Fruit fly (Drosophila melanogaster) whole organism, embryonic: ENCODE results near the gene Vti1a.

Source experiments
- Adf1 ChIP-seq: fragments of 200-800 bp; sonication (Bioruptor generic); IDR thresholded peaks from 2 replicates; pipeline ENCODE4 v1.3.6; 2022; ENCODE audit warnings: missing biosample characterization, missing genetic modification characterization
- Atf6 ChIP-seq: fragments of 200-800 bp; sonication (Bioruptor generic); IDR thresholded peaks from 2 replicates; pipeline ENCODE4 v1.3.6; 2022; ENCODE audit warnings: missing biosample characterization, missing genetic modification characterization
- Awh ChIP-seq: fragments of 200-800 bp; sonication (Bioruptor generic); IDR thresholded peaks from 2 replicates; pipeline ENCODE4, ENCODE4 v1.3.6; 2022; ENCODE audit warnings: missing biosample characterization, missing genetic modification characterization
- BEAF-32 ChIP-seq: fragments of 200-800 bp; sonication (Bioruptor generic); optimal IDR thresholded peaks from 3 replicates; lab custom pipeline; 2017; ENCODE audit warnings: missing biosample characterization, missing genetic modification characterization, mild to moderate bottlenecking, moderate library complexity, missing genetic modification reagents
- Bdp1 ChIP-seq: fragments of 200-800 bp; sonication (Bioruptor generic); optimal IDR thresholded peaks from 3 replicates; lab custom pipeline; 2016; ENCODE audit warnings: missing biosample characterization, missing genetic modification characterization
- Blimp-1 ChIP-seq: fragments of 200-800 bp; sonication (Bioruptor generic); optimal IDR thresholded peaks from 3 replicates; lab custom pipeline; 2018; ENCODE audit warnings: missing biosample characterization, missing genetic modification characterization, mild to moderate bottlenecking, moderate library complexity, missing genetic modification reagents
- CG10366 ChIP-seq: fragments of 200-800 bp; sonication (Bioruptor generic); IDR thresholded peaks from 2 replicates; pipeline ENCODE4 v1.3.6; 2022; ENCODE audit warnings: missing biosample characterization, missing genetic modification characterization
- CG11504 ChIP-seq: fragments of 200-800 bp; sonication (Bioruptor generic); optimal IDR thresholded peaks from 3 replicates; lab custom pipeline; 2019; ENCODE audit warnings: missing biosample characterization, mild to moderate bottlenecking, missing genetic modification characterization, moderate library complexity
- CG11696 ChIP-seq: fragments of 200-800 bp; sonication (Bioruptor generic); IDR thresholded peaks from 2 replicates; pipeline ENCODE4 v1.3.6; 2022; ENCODE audit warnings: missing biosample characterization, missing genetic modification characterization
- CG12071 ChIP-seq: fragments of 200-800 bp; sonication (Bioruptor generic); optimal IDR thresholded peaks from 3 replicates; lab custom pipeline; 2018; ENCODE audit warnings: missing biosample characterization, mild to moderate bottlenecking, missing genetic modification characterization
- CG12744 ChIP-seq: fragments of 200-800 bp; sonication (Bioruptor generic); optimal IDR thresholded peaks from 2 replicates; lab custom pipeline; 2016; ENCODE audit warnings: missing biosample characterization, missing genetic modification characterization
- CG12769 ChIP-seq: fragments of 200-800 bp; sonication (Bioruptor generic); optimal IDR thresholded peaks from 2 replicates; lab custom pipeline; 2019; ENCODE audit warnings: missing biosample characterization, mild to moderate bottlenecking, missing genetic modification characterization, moderate library complexity
- CG32767 ChIP-seq: fragments of 200-800 bp; sonication (Bioruptor generic); IDR thresholded peaks from 2 replicates; pipeline ENCODE4 v1.3.6; 2022; ENCODE audit warnings: missing biosample characterization, missing genetic modification characterization
- CG34376 ChIP-seq: fragments of 200-800 bp; sonication (Bioruptor generic); optimal IDR thresholded peaks from 2 replicates; lab custom pipeline; 2018; ENCODE audit warnings: missing biosample characterization, mild to moderate bottlenecking, missing genetic modification characterization
- CG34422 ChIP-seq: fragments of 200-800 bp; sonication (Bioruptor generic); IDR thresholded peaks from 3 replicates; pipeline ENCODE4 v1.3.6; 2022; ENCODE audit warnings: missing biosample characterization, missing genetic modification characterization
- CG4617 ChIP-seq: fragments of 200-800 bp; sonication (Bioruptor generic); optimal IDR thresholded peaks from 3 replicates; lab custom pipeline; 2016; ENCODE audit warnings: missing biosample characterization, missing genetic modification characterization, borderline replicate concordance
- CG4730 ChIP-seq: fragments of 200-800 bp; sonication (Bioruptor generic); IDR thresholded peaks from 2 replicates; pipeline ENCODE4 v1.3.6; 2022; ENCODE audit warnings: missing biosample characterization, missing genetic modification characterization
- CG6683 ChIP-seq: fragments of 200-800 bp; sonication (Bioruptor generic); optimal IDR thresholded peaks from 2 replicates; lab custom pipeline; 2017; ENCODE audit warnings: missing biosample characterization, mild to moderate bottlenecking, missing genetic modification characterization, missing genetic modification reagents
- CG7271 ChIP-seq: fragments of 200-800 bp; sonication (Bioruptor generic); optimal IDR thresholded peaks from 2 replicates; lab custom pipeline; 2018; ENCODE audit warnings: missing biosample characterization, mild to moderate bottlenecking, missing genetic modification characterization, moderate library complexity
- CG8281 ChIP-seq: fragments of 200-800 bp; sonication (Bioruptor generic); optimal IDR thresholded peaks from 2 replicates; lab custom pipeline; 2018; ENCODE audit warnings: missing biosample characterization, mild to moderate bottlenecking, missing genetic modification characterization, moderate library complexity
- CG8478 ChIP-seq: fragments of >200 bp; optimal IDR thresholded peaks from 2 replicates; lab custom pipeline; 2018
- CG8924 ChIP-seq: fragments of 200-800 bp; optimal IDR thresholded peaks from 3 replicates; lab custom pipeline; 2019; ENCODE audit warnings: missing biosample characterization, mild to moderate bottlenecking, missing genetic modification characterization, moderate library complexity
- CoRest ChIP-seq: fragments of 200-800 bp; sonication (Bioruptor generic); optimal IDR thresholded peaks from 3 replicates; lab custom pipeline; 2018; ENCODE audit warnings: missing biosample characterization, mild to moderate bottlenecking, missing genetic modification characterization, moderate library complexity
- Eip74EF ChIP-seq, 2 experiments: fragments of 200-800 bp in 1 of 2; fragments of >200 bp in 1 of 2; sonication (Bioruptor generic) in 1 of 2; optimal IDR thresholded peaks; 2 replicates each; lab custom pipeline; 2017 to 2019; ENCODE audit warnings: missing biosample characterization in 2 of 2, missing genetic modification characterization in 2 of 2, mild to moderate bottlenecking in 1 of 2, moderate library complexity in 1 of 2
- Gug ChIP-seq: fragments of 200-800 bp; sonication (Bioruptor generic); IDR thresholded peaks from 4 replicates; pipeline ENCODE4 v1.3.6; 2022; ENCODE audit warnings: missing biosample characterization, missing genetic modification characterization
- HLH3B ChIP-seq: fragments of 200-800 bp; sonication (Bioruptor generic); IDR thresholded peaks from 2 replicates; pipeline ENCODE4 v1.3.6; 2022; ENCODE audit warnings: missing biosample characterization, missing genetic modification characterization
- Vsx1 ChIP-seq: fragments of 200-800 bp; sonication (Bioruptor generic); optimal IDR thresholded peaks from 2 replicates; lab custom pipeline; 2017; ENCODE audit warnings: missing biosample characterization, mild to moderate bottlenecking, missing genetic modification characterization, missing genetic modification reagents
- Xrp1 ChIP-seq: fragments of 200-800 bp; sonication (Bioruptor generic); IDR thresholded peaks from 2 replicates; pipeline ENCODE4 v1.3.6; 2022; ENCODE audit warnings: missing biosample characterization, missing genetic modification characterization
- YL-1 ChIP-seq: fragments of 200-800 bp; sonication (Bioruptor generic); optimal IDR thresholded peaks from 3 replicates; lab custom pipeline; 2017; ENCODE audit warnings: missing biosample characterization, mild to moderate bottlenecking, missing genetic modification characterization
- cg ChIP-seq: fragments of 200-800 bp; sonication (Bioruptor generic); optimal IDR thresholded peaks from 3 replicates; lab custom pipeline; 2019; ENCODE audit warnings: missing biosample characterization, mild to moderate bottlenecking, missing genetic modification characterization, moderate library complexity
- chinmo ChIP-seq: fragments of 200-800 bp; sonication (Bioruptor generic); IDR thresholded peaks from 4 replicates; pipeline ENCODE4 v1.3.6; 2022; ENCODE audit warnings: missing biosample characterization, missing genetic modification characterization; ENCODE audit not compliant: partially characterized antibody
- dm ChIP-seq: fragments of 200-800 bp; sonication (Bioruptor generic); optimal IDR thresholded peaks from 3 replicates; lab custom pipeline; 2016; ENCODE audit warnings: missing biosample characterization, missing genetic modification characterization
- hkb ChIP-seq, 2 experiments: fragments of 200-800 bp in 1 of 2; fragments of >200 bp in 1 of 2; sonication (Bioruptor generic) in 1 of 2; IDR thresholded peaks in 1 of 2; optimal IDR thresholded peaks in 1 of 2; 2 replicates each; pipeline versions ENCODE4 v1.3.6 to Lab custom; 2017 to 2022; ENCODE audit warnings: missing biosample characterization in 1 of 2, missing genetic modification characterization in 1 of 2
- ind ChIP-seq: fragments of 200-800 bp; sonication (Bioruptor generic); optimal IDR thresholded peaks from 3 replicates; lab custom pipeline; 2016; ENCODE audit warnings: missing biosample characterization, missing genetic modification characterization
- klu ChIP-seq: fragments of 200-800 bp; sonication (Bioruptor generic); IDR thresholded peaks from 2 replicates; pipeline ENCODE4 v1.3.6; 2022; ENCODE audit warnings: missing biosample characterization, missing genetic modification characterization
- kni ChIP-seq: fragments of 200-800 bp; sonication (Bioruptor generic); optimal IDR thresholded peaks from 3 replicates; lab custom pipeline; 2017; ENCODE audit warnings: mild to moderate bottlenecking, missing biosample characterization, missing genetic modification reagents, missing genetic modification characterization
- lov ChIP-seq, 2 experiments: fragments of 200-800 bp in 1 of 2; fragments of >200 bp in 1 of 2; sonication (Bioruptor generic) in 1 of 2; IDR thresholded peaks in 1 of 2; optimal IDR thresholded peaks in 1 of 2; 2 replicates in 1 of 2; 3 replicates in 1 of 2; pipeline versions ENCODE4 v1.3.6 to Lab custom; 2017 to 2022; ENCODE audit warnings: missing biosample characterization in 1 of 2, missing genetic modification characterization in 1 of 2
- luna ChIP-seq: fragments of 200-800 bp; sonication (Bioruptor generic); optimal IDR thresholded peaks from 2 replicates; lab custom pipeline; 2016; ENCODE audit warnings: missing biosample characterization, missing genetic modification characterization
- pfk ChIP-seq: fragments of 200-800 bp; sonication (Bioruptor generic); optimal IDR thresholded peaks from 2 replicates; lab custom pipeline; 2018; ENCODE audit warnings: missing biosample characterization, mild to moderate bottlenecking, missing genetic modification characterization, moderate library complexity
- sd ChIP-seq: fragments of 200-800 bp; sonication (Bioruptor generic); optimal IDR thresholded peaks from 3 replicates; lab custom pipeline; 2018; ENCODE audit warnings: missing biosample characterization, mild to moderate bottlenecking, missing genetic modification characterization, moderate library complexity
- stwl ChIP-seq: fragments of 200-800 bp; sonication (Bioruptor generic); optimal IDR thresholded peaks from 3 replicates; lab custom pipeline; 2018; ENCODE audit warnings: missing biosample characterization, mild to moderate bottlenecking, missing genetic modification characterization, moderate library complexity
- tin ChIP-seq: fragments of 200-800 bp; sonication (Bioruptor generic); optimal IDR thresholded peaks from 3 replicates; lab custom pipeline; 2016; ENCODE audit warnings: missing biosample characterization, missing genetic modification characterization
- twi ChIP-seq: fragments of 200-800 bp; optimal IDR thresholded peaks from 2 replicates; lab custom pipeline; 2019; ENCODE audit warnings: missing biosample characterization, mild to moderate bottlenecking, missing genetic modification characterization, moderate library complexity
- unpg ChIP-seq: fragments of 200-800 bp; sonication (Bioruptor generic); optimal IDR thresholded peaks from 3 replicates; lab custom pipeline; 2018; ENCODE audit warnings: missing biosample characterization, mild to moderate bottlenecking, missing genetic modification characterization, moderate library complexity
- usp ChIP-seq: fragments of >200 bp; optimal IDR thresholded peaks from 2 replicates; lab custom pipeline; 2017; ENCODE audit warnings: missing biosample characterization, missing genetic modification characterization
- zfh1 ChIP-seq: fragments of 200-800 bp; sonication (Bioruptor generic); IDR thresholded peaks from 3 replicates; pipeline ENCODE4 v1.3.6; 2022; ENCODE audit warnings: missing biosample characterization, missing genetic modification characterization

The Vti1a gene

DNA sequence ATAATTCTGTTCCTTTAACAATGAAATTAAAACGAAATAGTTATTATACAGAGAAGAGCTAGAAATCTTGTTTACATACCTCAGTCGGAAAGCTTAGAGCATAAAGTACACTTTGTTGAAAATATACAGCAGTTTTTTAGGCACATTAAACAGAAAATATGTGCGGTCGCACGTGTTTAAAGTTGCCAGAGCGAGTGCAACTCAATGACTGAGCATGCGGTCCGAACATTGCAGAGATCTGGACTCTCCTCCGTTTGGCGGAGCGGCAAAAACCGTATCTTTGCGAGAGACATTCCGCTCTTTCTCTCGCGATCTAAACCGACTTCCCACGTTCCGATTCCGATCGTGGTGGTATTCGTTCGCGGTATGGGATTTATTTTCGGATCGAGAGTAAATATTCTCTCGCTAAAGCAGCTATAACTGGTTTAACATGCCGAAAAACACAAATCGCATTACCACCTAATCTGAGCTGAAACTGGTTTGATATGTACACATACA is 15.3 kb upstream of the Vti1a start, which contains the start of gene CG13895 (continued):
- TF ChIP-seq stwl (tag; lab: Kevin White, UChicago) (peak; percentile 26), pfk (GFP tag; lab: Kevin White, UChicago) (peak; percentile 83), CG8478 (no peak), BEAF-32 (GFP tag; lab: Kevin White, UChicago) (no peak), zfh1 (GFP tag; lab: Robert Waterston, UW) (no peak), Eip74EF (GFP tag; optimal IDR thresholded peaks at IDR 0.05; lab: Kevin White, UChicago) (peak in 1 of 2 experiments; percentile 63), CG6683 (GFP tag; lab: Kevin White, UChicago) (peak; percentile 7), CoRest (tag; lab: Kevin White, UChicago) (no peak), CG8924 (peak; percentile 2), CG8281 (tag; lab: Kevin White, UChicago) (no peak), cg (GFP tag; lab: Kevin White, UChicago) (peak; percentile 4), CG4617 (GFP tag; lab: Kevin White, UChicago) (no peak), YL-1 (GFP tag; lab: Kevin White, UChicago) (peak; percentile 24), Vsx1 (GFP tag; lab: Kevin White, UChicago) (no peak), CG12769 (tag; lab: Kevin White, UChicago) (peak; percentile 28), lov (optimal IDR thresholded peaks at IDR 0.05; lab: Kevin White, UChicago) (no peak), lov (GFP tag; IDR thresholded peaks at IDR 0.05; lab: Robert Waterston, UW) (no peak), CG7271 (tag; lab: Kevin White, UChicago) (no peak), Xrp1 (GFP tag; lab: Robert Waterston, UW) (peak; percentile 33; the same call in 1 of the 2 replicates), chinmo (GFP tag; lab: Robert Waterston, UW) (peak; percentile 95; the same call in 3 of the 4 replicates), luna (GFP tag; lab: Kevin White, UChicago) (no peak), dm (GFP tag; lab: Kevin White, UChicago) (peak; percentile 68), CG12071 (GFP tag; lab: Kevin White, UChicago) (peak; percentile 1), Awh (no peak), Adf1 (GFP tag; lab: Robert Waterston, UW) (no peak; the same call in 1 of the 2 replicates), CG4730 (GFP tag; lab: Robert Waterston, UW) (no peak), CG32767 (GFP tag; lab: Robert Waterston, UW) (no peak), twi (tag; lab: Kevin White, UChicago) (peak; percentile 10), ind (GFP tag; lab: Kevin White, UChicago) (no peak), unpg (no peak), hkb (optimal IDR thresholded peaks at IDR 0.05; lab: Kevin White, UChicago) (no peak), hkb (GFP tag; IDR thresholded peaks at IDR 0.05; lab: Robert Waterston, UW) (peak; percentile 46; the same call in 1 of the 2 replicates), Blimp-1 (GFP tag; lab: Kevin White, UChicago) (no peak), CG34376 (GFP tag; lab: Kevin White, UChicago) (peak; percentile 59), sd (tag; lab: Kevin White, UChicago) (peak; percentile 75)

DNA sequence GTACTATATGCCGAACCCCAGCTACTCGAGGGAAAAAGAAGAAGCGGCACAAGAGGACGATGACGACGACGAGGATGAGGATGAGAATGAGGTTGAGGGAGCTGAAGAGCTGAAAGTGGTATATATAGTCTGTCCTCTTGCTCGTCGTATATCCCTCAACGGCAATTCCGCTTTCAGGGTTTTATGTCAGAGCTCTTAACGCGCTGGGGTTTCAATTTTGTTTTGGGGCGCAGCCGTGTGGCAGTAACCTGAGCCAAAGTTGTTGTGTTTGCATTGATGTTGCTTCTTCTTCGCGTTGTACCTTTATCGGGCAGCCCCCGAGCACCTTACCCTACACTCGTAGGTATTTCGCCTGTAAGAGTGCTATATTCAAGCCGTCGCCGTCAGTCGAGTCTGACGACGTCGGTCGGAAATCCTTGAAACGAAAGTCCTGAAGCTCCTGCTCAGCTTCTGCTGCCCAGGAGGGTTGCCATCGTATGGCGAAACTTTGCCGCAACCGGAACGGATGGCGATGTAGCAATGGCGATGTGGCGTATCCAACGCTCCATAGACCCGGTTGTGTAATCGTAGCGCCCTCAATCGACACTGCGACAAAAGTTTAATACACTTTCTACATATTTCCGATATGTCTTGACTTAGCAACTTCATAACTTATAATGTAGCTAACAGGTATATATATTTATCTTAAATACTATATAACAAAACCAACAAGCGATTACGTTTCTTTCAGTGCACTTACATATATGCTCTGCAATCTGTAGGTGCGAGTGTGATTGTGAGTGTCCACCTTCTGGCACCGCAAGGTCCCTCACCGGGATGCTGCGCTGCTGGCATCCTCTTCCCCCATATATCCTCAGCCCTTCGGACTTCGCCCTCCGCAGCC is 12.2 kb upstream of the Vti1a start:
- TF ChIP-seq usp = no peak
- 0 out of 2 replicates have a peak, but pooled peaks have one; percentile 38 for TF ChIP-seq klu (GFP tag; lab: Robert Waterston, UW)
- TF ChIP-seq CG11696 (GFP tag; lab: Robert Waterston, UW) = no peak
- TF ChIP-seq tin (GFP tag; lab: Kevin White, UChicago) = peak; percentile 15
- 0 out of 3 replicates have a peak, but pooled peaks have one; percentile 33 for TF ChIP-seq CG34422 (GFP tag; lab: Robert Waterston, UW)
- no peak for TF ChIP-seq Gug (GFP tag; lab: Robert Waterston, UW)
- TF ChIP-seq CG11504 (tag; lab: Kevin White, UChicago) = peak; percentile 44
- TF ChIP-seq CG10366 = peak; percentile 56
- TF ChIP-seq Bdp1 (GFP tag; lab: Kevin White, UChicago) = no peak
- TF ChIP-seq CG8924 = peak; percentile 15
- TF ChIP-seq kni (GFP tag; lab: Kevin White, UChicago) = no peak
- TF ChIP-seq HLH3B (GFP tag; lab: Robert Waterston, UW) = 0 out of 2 replicates have a peak, but pooled peaks have one; percentile 12
- peak; percentile 32; the same call in 1 of the 2 replicates for TF ChIP-seq Atf6 (GFP tag; lab: Robert Waterston, UW)
- TF ChIP-seq CG12744 = no peak
